Fruit fly (Drosophila melanogaster) whole organism, pupa: ENCODE measurements around the gene Ude.

Experiments used
- CG10348 ChIP-seq: fragments of 200-800 bp; sonication (Bioruptor generic); IDR thresholded peaks from 2 replicates; pipeline ENCODE4 v1.3.6; 2022; ENCODE audit warnings: missing biosample characterization, missing genetic modification characterization
- CG14655 ChIP-seq: fragments of 200-800 bp; sonication (Bioruptor generic); optimal IDR thresholded peaks from 3 replicates; lab custom pipeline; 2017; ENCODE audit warnings: mild to moderate bottlenecking, missing biosample characterization, missing genetic modification reagents, missing genetic modification characterization
- CG17806 ChIP-seq: fragments of 200-800 bp; sonication (Bioruptor generic); optimal IDR thresholded peaks from 2 replicates; lab custom pipeline; 2018; ENCODE audit warnings: missing biosample characterization, mild to moderate bottlenecking, missing genetic modification characterization, moderate library complexity
- CG32121 ChIP-seq: fragments of 200-800 bp; sonication (Bioruptor generic); IDR thresholded peaks from 2 replicates; pipeline ENCODE4 v1.3.6; 2022; ENCODE audit warnings: missing biosample characterization, missing genetic modification characterization
- CG4496 ChIP-seq: fragments of 200-800 bp; sonication (Bioruptor generic); IDR thresholded peaks from 3 replicates; pipeline ENCODE4 v1.3.6; 2022; ENCODE audit warnings: missing biosample characterization, missing genetic modification characterization
- CG8159 ChIP-seq: fragments of 200-800 bp; sonication (Bioruptor generic); optimal IDR thresholded peaks from 3 replicates; lab custom pipeline; 2018; ENCODE audit warnings: missing biosample characterization, mild to moderate bottlenecking, missing genetic modification characterization, moderate library complexity
- EcR ChIP-seq: fragments of 200-800 bp; sonication (Bioruptor generic); optimal IDR thresholded peaks from 3 replicates; lab custom pipeline; 2019; ENCODE audit warnings: missing biosample characterization, missing genetic modification characterization, mild to moderate bottlenecking, moderate library complexity, missing genetic modification reagents

- TF ChIP-seq CG17806 (tag; lab: Kevin White, UChicago) (peak; percentile 92), EcR (GFP tag; lab: Kevin White, UChicago) (peak; percentile 95), CG8159 (peak; percentile 88), CG14655 (peak; percentile 96), CG4496 (GFP tag; lab: Robert Waterston, UW) (peak; percentile 98), CG32121 (GFP tag; lab: Robert Waterston, UW) (peak; percentile 93), CG10348 (GFP tag; lab: Robert Waterston, UW) (peak; percentile 85)
Observed at dm6 chr3R:24810844-24811625, 11.6 kb upstream of the Ude start.
